Worm (Caenorhabditis elegans) whole organism, L2 larva: ENCODE measurements around the gene M05D6.2.

Experiments used
- C34F6.9 ChIP-seq: fragments of 150-350 bp; optimal IDR thresholded peaks from 2 replicates; lab custom pipeline; 2014; ENCODE audit warnings: missing biosample characterization, missing genetic modification characterization
- F13H6.1 ChIP-seq: sonication (generic microtip); optimal IDR thresholded peaks from 2 replicates; lab custom pipeline; 2016; ENCODE audit warnings: missing genetic modification characterization, missing compliant biosample characterization
- R02D3.7 ChIP-seq: fragments of 150-350 bp; optimal IDR thresholded peaks from 2 replicates; lab custom pipeline; 2014; ENCODE audit warnings: missing biosample characterization, missing genetic modification characterization
- Y55F3AM.14 ChIP-seq: fragments of 200-800 bp; sonication (Bioruptor generic); optimal IDR thresholded peaks from 2 replicates; lab custom pipeline; 2018; ENCODE audit warnings: mild to moderate bottlenecking, missing genetic modification characterization, missing compliant biosample characterization
- ZK546.5 ChIP-seq: sonication (generic microtip); optimal IDR thresholded peaks from 2 replicates; lab custom pipeline; 2017; ENCODE audit warnings: missing biosample characterization, missing genetic modification characterization
- alr-1 ChIP-seq: fragments of 150-350 bp; optimal IDR thresholded peaks from 2 replicates; lab custom pipeline; 2014; ENCODE audit warnings: missing biosample characterization, missing genetic modification characterization
- aly-2 ChIP-seq: fragments of 150-350 bp; optimal IDR thresholded peaks from 2 replicates; lab custom pipeline; 2014; ENCODE audit warnings: missing biosample characterization, missing genetic modification characterization
- ama-1 ChIP-seq: fragments of 150-350 bp; optimal IDR thresholded peaks from 2 replicates; lab custom pipeline; 2018; ENCODE audit warnings: inconsistent platforms
- blmp-1 ChIP-seq: sonication (generic microtip); optimal IDR thresholded peaks from 2 replicates; lab custom pipeline; 2017; ENCODE audit warnings: missing genetic modification characterization, mild to moderate bottlenecking, missing compliant biosample characterization, antibody characterized with exemption, moderate library complexity; ENCODE audit not compliant: insufficient read depth
- ceh-16 ChIP-seq: fragments of 150-350 bp; optimal IDR thresholded peaks from 2 replicates; lab custom pipeline; 2014; ENCODE audit warnings: missing biosample characterization, missing genetic modification characterization
- ceh-82 ChIP-seq: fragments of 150-350 bp; optimal IDR thresholded peaks from 2 replicates; lab custom pipeline; 2014; ENCODE audit warnings: missing biosample characterization, missing genetic modification characterization
- crh-2 ChIP-seq: sonication (generic microtip); optimal IDR thresholded peaks from 2 replicates; lab custom pipeline; 2017; ENCODE audit warnings: missing biosample characterization, missing genetic modification characterization
- dmd-4 ChIP-seq: sonication (generic microtip); optimal IDR thresholded peaks from 2 replicates; lab custom pipeline; 2017; ENCODE audit warnings: missing biosample characterization, missing genetic modification characterization
- egl-27 ChIP-seq: sonication (generic microtip); optimal IDR thresholded peaks from 3 replicates; lab custom pipeline; 2017; ENCODE audit warnings: missing biosample characterization, missing genetic modification reagents, missing genetic modification characterization
- elt-1 ChIP-seq: fragments of 150-350 bp; optimal IDR thresholded peaks from 2 replicates; lab custom pipeline; 2014; ENCODE audit warnings: missing biosample characterization, missing genetic modification characterization
- elt-3 ChIP-seq: sonication (generic microtip); optimal IDR thresholded peaks from 2 replicates; lab custom pipeline; 2017; ENCODE audit warnings: missing biosample characterization, missing genetic modification characterization
- fos-1 ChIP-seq: fragments of 150-350 bp; optimal IDR thresholded peaks from 2 replicates; lab custom pipeline; 2014; ENCODE audit warnings: missing biosample characterization, missing genetic modification characterization
- gmeb-1 ChIP-seq: fragments of 150-350 bp; optimal IDR thresholded peaks from 2 replicates; lab custom pipeline; 2014; ENCODE audit warnings: missing biosample characterization, missing genetic modification characterization
- lin-11 ChIP-seq: fragments of 150-350 bp; sonication (generic microtip); optimal IDR thresholded peaks from 2 replicates; lab custom pipeline; 2014; ENCODE audit warnings: missing biosample characterization, missing genetic modification characterization, inconsistent platforms, mixed read lengths
- lin-13 ChIP-seq: fragments of 150-350 bp; optimal IDR thresholded peaks from 2 replicates; lab custom pipeline; 2014; ENCODE audit warnings: missing biosample characterization, missing genetic modification reagents, missing genetic modification characterization
- lin-39 ChIP-seq: fragments of 150-350 bp; optimal IDR thresholded peaks from 2 replicates; lab custom pipeline; 2014; ENCODE audit warnings: missing biosample characterization, missing genetic modification reagents, missing genetic modification characterization
- lsy-2 ChIP-seq, 2 experiments: fragments of 150-350 bp in 1 of 2; sonication (generic microtip) in 1 of 2; optimal IDR thresholded peaks; 2 replicates each; lab custom pipeline; 2014 to 2017; ENCODE audit warnings: missing biosample characterization in 2 of 2, missing genetic modification characterization in 2 of 2
- mab-5 ChIP-seq: fragments of 150-350 bp; optimal IDR thresholded peaks from 2 replicates; lab custom pipeline; 2014; ENCODE audit warnings: missing biosample characterization, missing genetic modification characterization
- mbf-1 ChIP-seq: sonication (generic microtip); optimal IDR thresholded peaks from 2 replicates; lab custom pipeline; 2017; ENCODE audit warnings: missing biosample characterization, missing genetic modification characterization
- mdl-1 ChIP-seq, 2 experiments: fragments of 150-350 bp in 1 of 2; sonication (generic microtip) in 1 of 2; optimal IDR thresholded peaks; 2 replicates each; lab custom pipeline; 2017; ENCODE audit warnings: missing biosample characterization in 2 of 2, missing genetic modification characterization in 2 of 2
- nhr-10 ChIP-seq: sonication (generic microtip); optimal IDR thresholded peaks from 2 replicates; lab custom pipeline; 2017; ENCODE audit warnings: missing biosample characterization, missing genetic modification characterization
- nhr-11 ChIP-seq: fragments of 150-350 bp; optimal IDR thresholded peaks from 2 replicates; lab custom pipeline; 2014; ENCODE audit warnings: missing biosample characterization, missing genetic modification characterization
- nhr-12 ChIP-seq: fragments of 150-350 bp; optimal IDR thresholded peaks from 2 replicates; lab custom pipeline; 2014; ENCODE audit warnings: missing biosample characterization, missing genetic modification characterization
- nhr-129 ChIP-seq: fragments of 150-350 bp; optimal IDR thresholded peaks from 2 replicates; lab custom pipeline; 2014; ENCODE audit warnings: missing biosample characterization, missing genetic modification characterization
- nhr-21 ChIP-seq: fragments of 150-350 bp; optimal IDR thresholded peaks from 2 replicates; lab custom pipeline; 2014; ENCODE audit warnings: missing biosample characterization, missing genetic modification characterization
- nhr-23 ChIP-seq: fragments of 150-350 bp; optimal IDR thresholded peaks from 2 replicates; lab custom pipeline; 2014; ENCODE audit warnings: missing biosample characterization, missing genetic modification reagents, missing genetic modification characterization
- nhr-237 ChIP-seq: fragments of 150-350 bp; optimal IDR thresholded peaks from 2 replicates; lab custom pipeline; 2014; ENCODE audit warnings: missing biosample characterization, missing genetic modification characterization
- nhr-25 ChIP-seq: fragments of 150-350 bp; sonication (generic microtip); optimal IDR thresholded peaks from 3 replicates; lab custom pipeline; 2014; ENCODE audit warnings: missing biosample characterization, missing genetic modification characterization
- nhr-6 ChIP-seq: fragments of 150-350 bp; optimal IDR thresholded peaks from 2 replicates; lab custom pipeline; 2014; ENCODE audit warnings: missing biosample characterization, missing genetic modification characterization
- nhr-77 ChIP-seq: fragments of 150-350 bp; optimal IDR thresholded peaks from 2 replicates; lab custom pipeline; 2014; ENCODE audit warnings: missing biosample characterization, missing genetic modification characterization
- peb-1 ChIP-seq: fragments of 150-350 bp; optimal IDR thresholded peaks from 2 replicates; lab custom pipeline; 2014; ENCODE audit warnings: missing biosample characterization, missing genetic modification characterization
- sem-4 ChIP-seq: fragments of 150-350 bp; optimal IDR thresholded peaks from 2 replicates; lab custom pipeline; 2014; ENCODE audit warnings: missing biosample characterization, missing genetic modification reagents, missing genetic modification characterization
- skn-1 ChIP-seq: sonication (generic microtip); optimal IDR thresholded peaks from 2 replicates; lab custom pipeline; 2017; ENCODE audit warnings: missing biosample characterization, missing genetic modification characterization
- sma-3 ChIP-seq: sonication (generic microtip); optimal IDR thresholded peaks from 2 replicates; lab custom pipeline; 2016; ENCODE audit warnings: missing genetic modification reagents, missing genetic modification characterization, missing compliant biosample characterization
- sma-9 ChIP-seq, 2 experiments: fragments of 150-350 bp in 1 of 2; sonication (generic microtip) in 1 of 2; optimal IDR thresholded peaks; 2 replicates each; lab custom pipeline; 2014 to 2016; ENCODE audit warnings: missing genetic modification characterization in 2 of 2, mild to moderate bottlenecking in 1 of 2, missing biosample characterization in 1 of 2, missing compliant biosample characterization in 1 of 2, missing genetic modification reagents in 1 of 2, moderate library complexity in 1 of 2
- snpc-4 ChIP-seq: fragments of 150-350 bp; optimal IDR thresholded peaks from 2 replicates; lab custom pipeline; 2014; ENCODE audit warnings: missing biosample characterization, missing genetic modification characterization
- unc-39 ChIP-seq: fragments of 150-350 bp; optimal IDR thresholded peaks from 2 replicates; lab custom pipeline; 2014; ENCODE audit warnings: missing biosample characterization, missing genetic modification characterization
- unc-55 ChIP-seq: fragments of 150-350 bp; sonication (generic microtip); optimal IDR thresholded peaks from 3 replicates; lab custom pipeline; 2014; ENCODE audit warnings: missing biosample characterization, missing genetic modification reagents, missing genetic modification characterization
- unc-62 ChIP-seq: fragments of 150-350 bp; optimal IDR thresholded peaks from 2 replicates; lab custom pipeline; 2014; ENCODE audit warnings: missing biosample characterization, missing genetic modification reagents, missing genetic modification characterization
- zag-1 ChIP-seq: fragments of 150-350 bp; optimal IDR thresholded peaks from 2 replicates; lab custom pipeline; 2014; ENCODE audit warnings: missing biosample characterization, missing genetic modification characterization
- ztf-1 ChIP-seq: fragments of 200-800 bp; sonication (Bioruptor generic); conservative IDR thresholded peaks from 2 replicates; pipeline ENCODE4 v1.3.6; 2022; ENCODE audit warnings: missing genetic modification characterization, missing compliant biosample characterization
- ztf-11 ChIP-seq: sonication (generic microtip); optimal IDR thresholded peaks from 2 replicates; lab custom pipeline; 2017; ENCODE audit warnings: missing biosample characterization, missing genetic modification characterization
- ztf-4 ChIP-seq: fragments of 150-350 bp; optimal IDR thresholded peaks from 2 replicates; lab custom pipeline; 2014; ENCODE audit warnings: missing biosample characterization, missing genetic modification characterization

Gene M05D6.2

ce11 chrII:8483124-8483792 is 15.3 kb downstream of the M05D6.2 start (continued):
- peak; percentile 51 for TF ChIP-seq nhr-129 (tag; lab: Kevin White, UChicago)
- TF ChIP-seq unc-39 (tag; lab: Kevin White, UChicago), result no peak
- TF ChIP-seq sma-3 (GFP tag; lab: Kevin White, UChicago), result no peak
- TF ChIP-seq nhr-21 (tag; lab: Kevin White, UChicago), result no peak
- no peak for TF ChIP-seq nhr-6 (tag; lab: Kevin White, UChicago)
- no peak for TF ChIP-seq sem-4 (tag; lab: Kevin White, UChicago)
- TF ChIP-seq lin-13 (GFP tag; lab: Kevin White, UChicago), result no peak
- TF ChIP-seq Y55F3AM.14 (GFP tag; lab: Kevin White, UChicago), result no peak
- TF ChIP-seq ztf-4 (tag; lab: Kevin White, UChicago), result no peak
- no peak for TF ChIP-seq skn-1
- TF ChIP-seq nhr-77 (tag; lab: Kevin White, UChicago), result no peak
- no peak for TF ChIP-seq zag-1 (tag; lab: Kevin White, UChicago)
- no peak for TF ChIP-seq ama-1 (lab: Kevin White, UChicago)
- TF ChIP-seq aly-2 (tag; lab: Kevin White, UChicago), result no peak
- no peak for TF ChIP-seq mab-5
- peak; percentile 11 for TF ChIP-seq F13H6.1 (tag; lab: Kevin White, UChicago)
- no peak for TF ChIP-seq nhr-237 (tag; lab: Kevin White, UChicago)
- no peak for TF ChIP-seq snpc-4 (tag; lab: Kevin White, UChicago)
- no peak for TF ChIP-seq ceh-16
- TF ChIP-seq mbf-1 (tag; lab: Kevin White, UChicago), result no peak
- TF ChIP-seq ztf-11, result no peak
- peak; percentile 26 for TF ChIP-seq nhr-11 (tag; lab: Kevin White, UChicago)

ce11 chrII:8483793-8484186 is 15.9 kb downstream of the M05D6.2 start, which contains the start of gene taap-1:
taap-1 (minus strand) TSS chrII:8483871.
- no peak for TF ChIP-seq gmeb-1 (tag; lab: Kevin White, UChicago)
- TF ChIP-seq nhr-10 (tag; lab: Kevin White, UChicago), result no peak
- no peak for TF ChIP-seq nhr-77 (tag; lab: Kevin White, UChicago)
- TF ChIP-seq peb-1 (tag; lab: Kevin White, UChicago), result no peak
- no peak for TF ChIP-seq nhr-6 (tag; lab: Kevin White, UChicago)
- TF ChIP-seq unc-62 (GFP tag; lab: Kevin White, UChicago), result no peak
- TF ChIP-seq mab-5, result no peak
- peak; percentile 52 for TF ChIP-seq sem-4 (tag; lab: Kevin White, UChicago)
- TF ChIP-seq dmd-4 (tag; lab: Kevin White, UChicago), result no peak
- TF ChIP-seq ztf-1, result no peak
- TF ChIP-seq nhr-25 (tag; lab: Kevin White, UChicago), result no peak
- TF ChIP-seq elt-1 (tag; lab: Kevin White, UChicago), result no peak
- peak; percentile 13 for TF ChIP-seq fos-1 (tag; lab: Kevin White, UChicago)
- TF ChIP-seq skn-1, result peak; percentile 83
- TF ChIP-seq ztf-4 (tag; lab: Kevin White, UChicago), result no peak
- peak; percentile 39 for TF ChIP-seq ama-1 (lab: Kevin White, UChicago)
- no peak for TF ChIP-seq nhr-11 (tag; lab: Kevin White, UChicago)
- peak in 1 of 2 experiments; percentile 17 for TF ChIP-seq mdl-1 (tag; optimal IDR thresholded peaks at IDR 0.05; lab: Kevin White, UChicago)
- no peak for TF ChIP-seq lsy-2 (tag; optimal IDR thresholded peaks at IDR 0.05; lab: Kevin White, UChicago)
- TF ChIP-seq lin-11 (tag; lab: Kevin White, UChicago), result no peak
- no peak for TF ChIP-seq ZK546.5 (tag; lab: Kevin White, UChicago)
- no peak for TF ChIP-seq aly-2 (tag; lab: Kevin White, UChicago)
- no peak for TF ChIP-seq nhr-12 (tag; lab: Kevin White, UChicago)
- TF ChIP-seq ztf-11, result no peak
- no peak for TF ChIP-seq R02D3.7 (tag; lab: Kevin White, UChicago)
- no peak for TF ChIP-seq lin-13 (GFP tag; lab: Kevin White, UChicago)
- TF ChIP-seq nhr-237 (tag; lab: Kevin White, UChicago), result no peak
- peak; percentile 54 for TF ChIP-seq nhr-129 (tag; lab: Kevin White, UChicago)
- no peak for TF ChIP-seq C34F6.9
- no peak for TF ChIP-seq ceh-82 (tag; lab: Kevin White, UChicago)
- no peak for TF ChIP-seq ceh-16
- TF ChIP-seq sma-9 (GFP tag; optimal IDR thresholded peaks at IDR 0.05; lab: Kevin White, UChicago), result peak; percentile 77
- no peak for TF ChIP-seq sma-9 (tag; optimal IDR thresholded peaks at IDR 0.05; lab: Kevin White, UChicago)
- no peak for TF ChIP-seq crh-2 (tag; lab: Kevin White, UChicago)
- no peak for TF ChIP-seq unc-55 (GFP tag; lab: Kevin White, UChicago)
- no peak for TF ChIP-seq lin-39
- TF ChIP-seq nhr-21 (tag; lab: Kevin White, UChicago), result no peak
- TF ChIP-seq egl-27, result no peak
- no peak for TF ChIP-seq elt-3
- TF ChIP-seq F13H6.1 (tag; lab: Kevin White, UChicago), result no peak
- no peak for TF ChIP-seq nhr-23 (tag; lab: Kevin White, UChicago)
- no peak for TF ChIP-seq unc-39 (tag; lab: Kevin White, UChicago)
- no peak for TF ChIP-seq blmp-1
- TF ChIP-seq zag-1 (tag; lab: Kevin White, UChicago), result peak; percentile 0
- TF ChIP-seq sma-3 (GFP tag; lab: Kevin White, UChicago), result no peak
- TF ChIP-seq snpc-4 (tag; lab: Kevin White, UChicago), result no peak
- no peak for TF ChIP-seq alr-1 (tag; lab: Kevin White, UChicago)
